Worm (Caenorhabditis elegans): ENCODE data around the gene atic-1.

DNA sequence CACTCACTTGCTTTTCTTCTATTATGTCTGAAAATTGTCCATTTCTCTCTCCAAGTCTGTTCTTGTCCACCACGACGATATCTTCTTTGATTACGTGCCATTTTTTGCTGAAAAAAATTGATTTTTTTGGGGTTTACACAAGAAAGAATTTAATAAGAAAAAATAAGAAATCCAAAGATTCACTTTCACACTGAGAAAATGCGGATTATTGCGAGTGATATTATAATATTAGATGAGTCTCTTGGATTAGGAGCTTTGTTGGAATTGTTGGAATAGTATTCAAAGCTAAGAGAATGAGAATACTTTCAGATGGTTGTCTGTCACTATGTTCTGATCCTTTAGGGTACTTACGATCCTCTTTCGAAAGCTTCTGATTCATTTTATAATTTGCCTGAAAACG is 57.0 kb downstream of the atic-1 start, which contains the start of gene F20D12.7:
- TF ChIP-seq nhr-111 (GFP tag; optimal IDR thresholded peaks at IDR 0.05) (no peak), snpc-1.2 (GFP tag; IDR thresholded peaks at IDR 0.05) (no peak), lsy-2 (tag; optimal IDR thresholded peaks at IDR 0.05) (no peak), nhr-76 (tag; optimal IDR thresholded peaks at IDR 0.05) (no peak), mep-1 (tag; optimal IDR thresholded peaks at IDR 0.05) (no peak), lin-38 (GFP tag; IDR thresholded peaks at IDR 0.05) (no peak), egl-27 (tag; optimal IDR thresholded peaks at IDR 0.05) (no peak), daf-8 (GFP tag; IDR thresholded peaks at IDR 0.05) (no peak), ctbp-1 (GFP tag; IDR thresholded peaks at IDR 0.05) (no peak)

Data from whole organism, L4 larva.